Worm (Caenorhabditis elegans) whole organism, L1 larva: ENCODE measurements around the gene ZC449.1.

Experiments used
- blmp-1 ChIP-seq: fragments of 150-350 bp; optimal IDR thresholded peaks from 2 replicates; lab custom pipeline; 2014; ENCODE audit warnings: missing biosample characterization, missing genetic modification characterization
- ceh-63 ChIP-seq: fragments of 200-800 bp; sonication (Bioruptor generic); optimal IDR thresholded peaks from 2 replicates; lab custom pipeline; 2018; ENCODE audit warnings: mild to moderate bottlenecking, missing genetic modification characterization, missing compliant biosample characterization
- dpl-1 ChIP-seq, 3 experiments: fragments of 150-350 bp in 2 of 3; sonication (generic microtip) in 1 of 3; optimal IDR thresholded peaks; 2 replicates each; lab custom pipeline; 2014 to 2017; ENCODE audit warnings: missing biosample characterization in 3 of 3, missing genetic modification characterization in 3 of 3, missing genetic modification reagents in 3 of 3
- ets-5 ChIP-seq: fragments of 200-800 bp; sonication (Bioruptor generic); IDR thresholded peaks from 2 replicates; pipeline ENCODE4 v1.3.6; 2022; ENCODE audit warnings: missing genetic modification characterization, missing compliant biosample characterization
- hpl-2 ChIP-seq: fragments of 150-350 bp; optimal IDR thresholded peaks from 2 replicates; lab custom pipeline; 2014; ENCODE audit warnings: missing biosample characterization, missing genetic modification reagents, missing genetic modification characterization
- lin-14 ChIP-seq: fragments of 200-800 bp; sonication (Bioruptor generic); optimal IDR thresholded peaks from 2 replicates; lab custom pipeline; 2018; ENCODE audit warnings: mild to moderate bottlenecking, missing genetic modification characterization, moderate library complexity, missing compliant biosample characterization
- lin-35 ChIP-seq, 2 experiments: fragments of 150-350 bp; optimal IDR thresholded peaks; 2 replicates each; lab custom pipeline; 2014; ENCODE audit warnings: missing biosample characterization in 2 of 2, missing genetic modification characterization in 2 of 2, missing genetic modification reagents in 2 of 2
- nhr-12 ChIP-seq: sonication (generic microtip); optimal IDR thresholded peaks from 2 replicates; lab custom pipeline; 2017; ENCODE audit warnings: missing biosample characterization, missing genetic modification characterization
- nhr-19 ChIP-seq: fragments of 200-800 bp; sonication (Bioruptor generic); conservative IDR thresholded peaks from 2 replicates; pipeline ENCODE4 v1.3.6; 2022; ENCODE audit warnings: missing genetic modification characterization, missing compliant biosample characterization
- nhr-85 ChIP-seq: sonication (generic microtip); peaks from one replicate; lab custom pipeline; 2016; ENCODE audit warnings: missing genetic modification characterization, inconsistent platforms, missing compliant biosample characterization
- snpc-4 ChIP-seq: fragments of 150-350 bp; optimal IDR thresholded peaks from 2 replicates; lab custom pipeline; 2014; ENCODE audit warnings: missing biosample characterization, missing genetic modification characterization
- sox-4 ChIP-seq: sonication (generic microtip); optimal IDR thresholded peaks from 2 replicates; lab custom pipeline; 2016; ENCODE audit warnings: missing genetic modification characterization, missing compliant biosample characterization
- zag-1 ChIP-seq: fragments of 150-350 bp; optimal IDR thresholded peaks from 2 replicates; lab custom pipeline; 2014; ENCODE audit warnings: missing biosample characterization, missing genetic modification characterization
- ztf-4 ChIP-seq: fragments of 150-350 bp; optimal IDR thresholded peaks from 2 replicates; lab custom pipeline; 2014; ENCODE audit warnings: missing biosample characterization, missing genetic modification characterization

The ZC449.1 gene

ce11 chrX:5067796-5068195, 43.6 kb downstream of the ZC449.1 start, which contains the start of gene clc-7:
TSS of gene clc-7 (plus strand) at chrX:5068096.
- TF ChIP-seq zag-1 (no peak), dpl-1 (GFP tag; optimal IDR thresholded peaks at IDR 0.05; lab: Kevin White, UChicago) (no peak), lin-35 (GFP tag; optimal IDR thresholded peaks at IDR 0.05; lab: Kevin White, UChicago) (no peak), snpc-4 (tag; lab: Kevin White, UChicago) (no peak), nhr-12 (no peak), nhr-19 (GFP tag; lab: Robert Waterston, UW) (no peak), ztf-4 (tag; lab: Kevin White, UChicago) (no peak), sox-4 (tag; lab: Kevin White, UChicago) (no peak)

DNA sequence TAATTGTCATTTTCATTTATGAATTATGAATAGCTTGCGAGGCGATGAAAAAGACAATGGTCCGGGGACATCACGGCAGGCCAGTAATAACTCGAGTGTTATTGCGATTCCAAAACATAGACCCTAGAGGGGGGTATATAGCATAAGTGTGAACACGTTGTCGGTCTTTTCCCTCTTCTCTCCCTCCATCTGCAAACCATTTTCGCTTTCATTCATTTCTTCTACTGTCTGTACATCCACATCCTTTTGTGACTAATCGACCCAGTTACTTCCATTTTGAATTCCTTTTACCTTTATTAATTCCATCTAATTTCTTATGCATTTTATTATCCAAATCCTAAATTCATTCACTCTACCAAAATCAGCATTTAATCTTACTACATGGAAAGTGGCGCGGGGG, 46.8 kb downstream of the ZC449.1 start:
- TF ChIP-seq ceh-63 (no peak), lin-14 (GFP tag; lab: Kevin White, UChicago) (peak; percentile 8), blmp-1 (tag; lab: Kevin White, UChicago) (peak; percentile 85)

DNA sequence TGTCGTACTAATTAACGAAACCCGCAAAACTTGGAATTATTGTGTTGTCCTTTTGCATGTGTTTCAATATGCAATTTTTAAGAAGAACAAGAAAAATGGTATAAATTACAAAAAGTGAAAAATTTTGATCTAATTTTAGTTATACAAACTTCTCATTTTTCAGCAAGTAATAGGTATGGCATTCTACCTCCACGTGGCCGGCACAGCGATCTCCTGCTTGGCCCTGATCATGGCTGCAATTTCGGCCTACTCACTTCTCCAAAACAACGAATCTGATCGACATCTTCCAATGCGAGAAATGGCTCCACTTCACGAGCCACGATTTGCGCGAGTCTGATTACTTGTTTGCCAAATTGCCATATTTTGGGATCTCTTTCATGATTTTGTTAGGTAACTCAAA, 49.7 kb downstream of the ZC449.1 start:
- TF ChIP-seq sox-4 (tag; lab: Kevin White, UChicago) (no peak), nhr-85 (peak; percentile 15), ets-5 (peak; percentile 91; the same call in 1 of the 2 replicates)

DNA sequence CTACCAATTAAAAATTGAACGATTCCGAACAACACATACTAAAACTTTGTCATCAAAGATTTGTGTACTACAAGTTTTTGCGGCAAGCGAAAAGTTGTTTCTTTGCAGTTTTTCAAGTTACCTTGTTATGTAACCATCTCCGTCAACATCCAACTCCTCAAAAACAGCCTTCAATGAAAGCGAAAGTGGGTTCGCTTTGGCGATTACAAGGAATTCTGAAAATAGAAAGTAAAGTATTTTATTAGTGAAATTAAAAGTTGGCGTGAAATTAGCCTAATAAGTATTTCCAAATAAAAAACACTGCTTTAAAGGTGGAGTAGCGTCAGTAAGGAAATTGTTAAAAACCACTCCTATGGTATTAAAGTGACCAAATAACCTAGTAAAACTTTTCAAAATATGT, 51.3 kb downstream of the ZC449.1 start:
- no peak for TF ChIP-seq hpl-2
- peak; percentile 40 for TF ChIP-seq lin-14 (GFP tag; lab: Kevin White, UChicago)
- TF ChIP-seq nhr-85: peak; percentile 77
- TF ChIP-seq blmp-1 (tag; lab: Kevin White, UChicago): peak; percentile 74
- TF ChIP-seq lin-35 (GFP tag; optimal IDR thresholded peaks at IDR 0.05; lab: Kevin White, UChicago): no peak
